Fruit fly (Drosophila melanogaster): ENCODE measurements around the gene CG43336.

The CG43336 gene

DNA sequence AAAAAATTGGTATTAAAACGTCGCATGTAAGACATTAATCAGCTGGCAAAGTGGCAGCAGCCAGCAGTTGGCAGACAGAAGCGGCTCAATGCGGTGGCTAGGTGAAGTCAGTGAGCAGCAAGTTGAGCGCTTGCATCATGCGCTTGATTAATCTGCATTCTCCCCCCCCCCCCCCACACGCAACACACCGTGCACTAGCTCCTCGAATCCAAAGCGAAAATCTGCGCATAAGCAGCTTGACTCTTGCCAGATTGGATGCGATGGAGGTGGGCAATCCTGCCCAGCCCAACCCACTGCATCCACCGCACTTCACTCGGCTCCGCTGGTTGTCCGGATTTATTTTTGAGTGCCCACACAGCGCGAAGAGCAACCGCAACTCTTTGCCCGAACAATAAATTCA lies 9.7 kb upstream of the CG43336 start:
- no peak for TF ChIP-seq sima (GFP tag; optimal IDR thresholded peaks at IDR 0.05)

DNA sequence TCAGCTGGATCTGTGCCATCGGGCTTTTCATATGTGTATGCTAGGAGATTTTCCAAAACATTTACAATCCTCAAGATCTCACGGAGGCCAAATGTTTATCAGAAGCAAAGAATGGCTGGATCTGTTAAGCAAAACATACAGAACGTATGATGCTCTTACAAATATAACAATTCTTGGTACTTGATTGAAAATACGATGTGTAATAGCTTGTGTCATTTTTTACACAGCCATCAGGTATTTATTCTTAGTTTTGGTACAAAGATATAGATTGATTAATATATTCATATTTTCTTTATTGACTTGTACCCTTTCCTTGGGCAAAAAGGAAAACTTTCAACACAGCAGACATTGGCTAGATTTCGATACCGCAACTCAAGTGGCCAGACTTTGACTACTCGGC lies 9.0 kb upstream of the CG43336 start:
- no peak for TF ChIP-seq btn (GFP tag; optimal IDR thresholded peaks at IDR 0.05)
- peak; percentile 3 for TF ChIP-seq Sox100B (GFP tag; optimal IDR thresholded peaks at IDR 0.05)
- TF ChIP-seq CG3995 (GFP tag; optimal IDR thresholded peaks at IDR 0.05), result no peak
- TF ChIP-seq nmo (GFP tag; optimal IDR thresholded peaks at IDR 0.05), result peak; percentile 23
- peak; percentile 95 for TF ChIP-seq D19A (tag; optimal IDR thresholded peaks at IDR 0.05)
- peak; percentile 36 for TF ChIP-seq fd96Cb (tag; optimal IDR thresholded peaks at IDR 0.05)
- peak; percentile 29 for TF ChIP-seq phol (tag; optimal IDR thresholded peaks at IDR 0.05)
- no peak for TF ChIP-seq CG17568 (GFP tag; optimal IDR thresholded peaks at IDR 0.05)
- TF ChIP-seq CG8388 (GFP tag; optimal IDR thresholded peaks at IDR 0.05), result peak; percentile 4
- TF ChIP-seq unpg (GFP tag; optimal IDR thresholded peaks at IDR 0.05), result peak; percentile 10
- TF ChIP-seq CG10979 (tag; optimal IDR thresholded peaks at IDR 0.05), result peak; percentile 25
- TF ChIP-seq row (GFP tag; IDR thresholded peaks at IDR 0.05), result 0 out of 3 replicates have a peak, but pooled peaks have one; percentile 15
- peak; percentile 57 for TF ChIP-seq dmrt99B (tag; optimal IDR thresholded peaks at IDR 0.05)
- TF ChIP-seq Blimp-1 (GFP tag; optimal IDR thresholded peaks at IDR 0.05), result peak; percentile 41
- TF ChIP-seq cas (GFP tag; IDR thresholded peaks at IDR 0.05), result no peak
- TF ChIP-seq H2.0 (GFP tag; IDR thresholded peaks at IDR 0.05), result no peak
- TF ChIP-seq CG11504 (tag; optimal IDR thresholded peaks at IDR 0.05), result peak; percentile 39
- TF ChIP-seq bsh (GFP tag; optimal IDR thresholded peaks at IDR 0.05), result peak in 1 of 2 experiments; percentile 11
- TF ChIP-seq gem (tag; optimal IDR thresholded peaks at IDR 0.05), result peak; percentile 44
- TF ChIP-seq Sox102F (GFP tag; optimal IDR thresholded peaks at IDR 0.05), result peak; percentile 19
- peak; percentile 67 for TF ChIP-seq sens (GFP tag)
- no peak for TF ChIP-seq Bdp1 (GFP tag; optimal IDR thresholded peaks at IDR 0.05)
- TF ChIP-seq CG17361 (GFP tag; IDR thresholded peaks at IDR 0.05), result 0 out of 3 replicates have a peak, but pooled peaks have one; percentile 13
- no peak for TF ChIP-seq sisA (GFP tag; IDR thresholded peaks at IDR 0.05)

DNA sequence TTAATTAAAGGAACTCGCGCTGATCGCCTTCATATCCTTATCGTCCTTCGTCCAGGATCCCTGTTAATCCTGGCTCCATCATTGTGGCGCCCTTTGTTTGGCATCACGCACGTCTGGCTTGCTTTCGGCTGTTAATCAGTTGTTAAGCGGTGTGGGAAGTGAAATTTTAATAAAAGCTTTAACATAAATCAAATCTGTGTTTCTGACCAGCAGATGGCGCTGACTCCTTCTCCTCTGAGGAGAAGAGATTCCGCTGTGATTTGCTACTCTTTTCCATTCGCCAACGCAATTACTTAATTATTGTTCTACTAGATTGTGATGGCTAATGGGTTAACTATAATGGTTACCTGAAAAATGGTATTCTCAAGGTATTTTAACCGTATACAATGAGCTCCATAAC lies 6.9 kb upstream of the CG43336 start:
- TF ChIP-seq CTCF (GFP tag; optimal IDR thresholded peaks at IDR 0.05), result peak; percentile 74
- TF ChIP-seq CG8290 (GFP tag; optimal IDR thresholded peaks at IDR 0.05), result no peak
- no peak for TF ChIP-seq CG8290 (tag; optimal IDR thresholded peaks at IDR 0.05)

DNA sequence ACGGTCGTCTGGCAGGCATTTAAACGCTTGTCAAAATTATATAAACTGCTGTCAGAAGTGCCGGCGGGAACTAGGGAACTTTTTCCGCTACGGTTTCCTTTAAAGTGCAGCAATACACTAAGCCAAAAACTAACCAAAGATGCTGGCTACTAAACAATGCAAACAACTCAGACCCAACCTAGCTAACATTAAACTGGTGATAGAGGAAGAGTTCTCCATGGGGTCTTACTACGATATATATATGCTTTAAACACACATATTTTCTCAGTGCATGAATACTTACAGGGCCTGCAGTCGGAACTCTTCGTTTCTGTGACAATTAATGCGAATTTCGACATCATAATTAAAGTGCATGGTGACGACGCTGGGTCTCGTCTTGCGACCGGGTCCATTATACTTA lies 6.0 kb upstream of the CG43336 start:
- TF ChIP-seq CG8388 (GFP tag; optimal IDR thresholded peaks at IDR 0.05) (no peak), repo (GFP tag; optimal IDR thresholded peaks at IDR 0.05) (no peak), CG4424 (GFP tag; optimal IDR thresholded peaks at IDR 0.05) (no peak), nau (GFP tag; optimal IDR thresholded peaks at IDR 0.05) (no peak), run (tag; optimal IDR thresholded peaks at IDR 0.05) (no peak), CG34376 (GFP tag; optimal IDR thresholded peaks at IDR 0.05) (no peak), nom (GFP tag; optimal IDR thresholded peaks at IDR 0.05) (peak; percentile 53)

DNA sequence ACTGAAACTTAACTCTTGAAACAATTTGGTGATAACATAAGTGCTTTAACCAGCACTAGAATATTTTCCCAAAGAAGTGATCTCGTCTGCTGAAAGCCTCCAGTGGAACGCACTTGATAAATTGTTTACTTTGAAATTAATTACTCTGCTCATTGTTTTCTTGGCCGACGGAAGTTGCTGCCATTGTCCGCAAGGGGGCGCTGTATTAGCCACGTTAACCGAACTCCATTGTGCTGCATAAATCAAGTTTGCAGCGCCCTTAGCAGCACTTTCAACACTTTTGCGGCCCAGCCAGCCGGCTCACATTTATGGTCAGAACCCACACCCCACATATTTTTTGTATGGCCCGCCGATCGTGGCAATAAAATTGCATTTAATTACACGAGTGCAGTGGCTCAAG lies 4.5 kb upstream of the CG43336 start:
- TF ChIP-seq stwl (tag; optimal IDR thresholded peaks at IDR 0.05) (peak; percentile 24), CTCF (GFP tag; optimal IDR thresholded peaks at IDR 0.05) (peak; percentile 81), crol (GFP tag; IDR thresholded peaks at IDR 0.05) (no peak)
